Worm (Caenorhabditis elegans): ENCODE data around the gene C47E12.14.

Gene C47E12.14

DNA sequence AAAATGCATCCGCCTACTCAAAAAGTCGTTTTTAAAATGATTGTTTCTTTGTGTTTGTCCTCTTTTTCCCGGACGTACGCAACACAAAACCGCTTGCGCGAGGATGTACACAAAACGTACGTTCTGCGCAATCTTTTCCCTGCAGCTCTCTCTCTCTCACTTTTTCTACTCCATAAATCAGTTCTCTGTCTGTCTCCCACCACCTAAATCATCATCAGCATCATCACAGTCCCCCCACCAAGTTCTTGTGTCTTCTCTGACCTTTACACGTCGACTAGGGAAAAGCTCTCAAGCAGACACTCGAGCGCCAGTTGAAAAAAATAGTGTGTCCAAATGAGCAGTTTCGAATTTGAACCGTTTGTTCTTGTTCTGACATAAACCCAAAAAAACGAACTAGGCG, 31.9 kb downstream of the C47E12.14 start:
- TF ChIP-seq flt-1 (GFP tag; IDR thresholded peaks at IDR 0.05), result no peak
- no peak for TF ChIP-seq tra-4 (tag; optimal IDR thresholded peaks at IDR 0.05)
- no peak for TF ChIP-seq scrt-1 (GFP tag; IDR thresholded peaks at IDR 0.05)
- TF ChIP-seq aly-1 (tag; optimal IDR thresholded peaks at IDR 0.05), result no peak
- TF ChIP-seq tbx-37 (GFP tag; conservative IDR thresholded peaks at IDR 0.05), result no peak

DNA sequence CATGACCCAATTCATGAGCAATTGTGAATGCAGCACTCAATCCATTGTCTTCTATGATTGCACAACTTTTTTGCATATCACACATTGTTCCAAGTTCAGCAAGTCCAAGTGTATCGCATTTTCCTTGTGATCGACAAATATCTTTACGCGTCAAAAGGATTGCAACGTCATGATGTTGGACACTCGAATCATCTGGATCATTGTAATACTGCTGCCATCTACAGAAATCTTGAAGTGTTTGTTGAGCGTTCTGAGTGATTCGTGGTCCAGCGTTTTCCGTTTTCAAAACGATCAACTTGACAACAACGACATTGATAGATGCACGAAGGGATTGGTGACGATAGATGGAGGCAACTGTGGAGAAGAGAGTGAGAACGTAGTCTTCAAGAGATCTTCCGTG, 33.0 kb downstream of the C47E12.14 start:
- TF ChIP-seq aly-1 (tag; optimal IDR thresholded peaks at IDR 0.05), result no peak
- no peak for TF ChIP-seq pes-1 (GFP tag; IDR thresholded peaks at IDR 0.05)
- no peak for TF ChIP-seq flt-1 (GFP tag; IDR thresholded peaks at IDR 0.05)
- no peak for TF ChIP-seq ceh-36 (tag; optimal IDR thresholded peaks at IDR 0.05)
- TF ChIP-seq hmbx-1 (tag; optimal IDR thresholded peaks at IDR 0.05), result no peak
- no peak for TF ChIP-seq hmg-4 (GFP tag; optimal IDR thresholded peaks at IDR 0.05)
- TF ChIP-seq tbx-11 (GFP tag; IDR thresholded peaks at IDR 0.05), result no peak
- TF ChIP-seq ama-1 (optimal IDR thresholded peaks at IDR 0.05), result no peak
- no peak for TF ChIP-seq scrt-1 (GFP tag; IDR thresholded peaks at IDR 0.05)
- no peak for TF ChIP-seq tra-4 (tag; optimal IDR thresholded peaks at IDR 0.05)
- TF ChIP-seq ceh-13 (GFP tag; optimal IDR thresholded peaks at IDR 0.05), result no peak
- no peak for TF ChIP-seq F13C5.2 (tag; optimal IDR thresholded peaks at IDR 0.05)
- TF ChIP-seq ets-7 (tag; optimal IDR thresholded peaks at IDR 0.05), result no peak
- TF ChIP-seq B0310.2 (tag; optimal IDR thresholded peaks at IDR 0.05), result no peak
- no peak for TF ChIP-seq sea-1 (GFP tag; conservative IDR thresholded peaks at IDR 0.05)

DNA sequence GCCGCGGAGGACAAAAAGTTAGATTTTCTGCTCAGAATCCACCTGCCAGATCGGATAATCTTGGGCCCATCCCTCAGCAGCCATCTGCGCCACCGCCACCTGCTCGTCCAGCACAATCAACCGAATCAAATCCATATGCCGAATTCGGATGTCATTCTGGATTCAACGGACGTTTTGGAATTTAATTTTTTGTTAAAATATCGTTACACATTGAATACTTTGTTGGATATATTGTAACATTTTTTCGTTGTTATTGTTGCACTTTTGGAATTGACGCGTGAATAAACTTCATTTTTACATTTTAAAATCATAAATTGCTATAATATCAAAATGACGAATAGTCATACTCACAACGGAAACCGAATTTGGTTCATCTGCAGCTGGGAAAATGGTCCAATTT, 42.6 kb downstream of the C47E12.14 start, which contains the start of gene spe-29:
Gene spe-29 (plus strand): TSS at position 301 of the 400 bp plus-strand sequence.
- TF ChIP-seq F13C5.2 (tag; optimal IDR thresholded peaks at IDR 0.05) (no peak), scrt-1 (GFP tag; IDR thresholded peaks at IDR 0.05) (no peak), hnd-1 (tag; optimal IDR thresholded peaks at IDR 0.05) (no peak), ceh-36 (tag; optimal IDR thresholded peaks at IDR 0.05) (no peak), ama-1 (optimal IDR thresholded peaks at IDR 0.05) (no peak), tbx-37 (GFP tag; conservative IDR thresholded peaks at IDR 0.05) (no peak), tra-4 (tag; optimal IDR thresholded peaks at IDR 0.05) (no peak), hmg-4 (GFP tag; optimal IDR thresholded peaks at IDR 0.05) (no peak), tbx-11 (GFP tag; IDR thresholded peaks at IDR 0.05) (no peak), B0310.2 (tag; optimal IDR thresholded peaks at IDR 0.05) (no peak), hmbx-1 (tag; optimal IDR thresholded peaks at IDR 0.05) (no peak), sea-1 (GFP tag; conservative IDR thresholded peaks at IDR 0.05) (no peak)

- TF ChIP-seq hmbx-1 (tag; optimal IDR thresholded peaks at IDR 0.05), result no peak
- no peak for TF ChIP-seq tbx-37 (GFP tag; conservative IDR thresholded peaks at IDR 0.05)
- no peak for TF ChIP-seq scrt-1 (GFP tag; IDR thresholded peaks at IDR 0.05)
- TF ChIP-seq ama-1 (optimal IDR thresholded peaks at IDR 0.05), result no peak
- TF ChIP-seq ets-7 (tag; optimal IDR thresholded peaks at IDR 0.05), result no peak
- no peak for TF ChIP-seq ceh-36 (tag; optimal IDR thresholded peaks at IDR 0.05)
- TF ChIP-seq sea-1 (GFP tag; conservative IDR thresholded peaks at IDR 0.05), result no peak
- TF ChIP-seq aly-1 (tag; optimal IDR thresholded peaks at IDR 0.05), result no peak
- no peak for TF ChIP-seq hmg-4 (GFP tag; optimal IDR thresholded peaks at IDR 0.05)
- TF ChIP-seq ceh-13 (GFP tag; optimal IDR thresholded peaks at IDR 0.05), result no peak
- no peak for TF ChIP-seq B0310.2 (tag; optimal IDR thresholded peaks at IDR 0.05)
- TF ChIP-seq hnd-1 (tag; optimal IDR thresholded peaks at IDR 0.05), result no peak
These were observed 44.1 kb downstream of the C47E12.14 start, which contains the start of the genes trmt-10A and F25H8.2 for ce11 chrIV:9932055-9932454. Gene trmt-10A, minus strand, starts transcription at chrIV:9932213. Gene F25H8.2, plus strand, starts transcription at chrIV:9932235.

- no peak for TF ChIP-seq sea-1 (GFP tag; conservative IDR thresholded peaks at IDR 0.05)
- TF ChIP-seq ceh-13 (GFP tag; optimal IDR thresholded peaks at IDR 0.05), result no peak
- TF ChIP-seq tra-4 (tag; optimal IDR thresholded peaks at IDR 0.05), result no peak
- no peak for TF ChIP-seq scrt-1 (GFP tag; IDR thresholded peaks at IDR 0.05)
- no peak for TF ChIP-seq pes-1 (GFP tag; IDR thresholded peaks at IDR 0.05)
- no peak for TF ChIP-seq hmg-4 (GFP tag; optimal IDR thresholded peaks at IDR 0.05)
These were observed 47.8 kb downstream of the C47E12.14 start, which contains the start of gene dur-1 for ce11 chrIV:9928180-9928896. Gene dur-1, minus strand, starts transcription at chrIV:9928230.
